Fruit fly (Drosophila melanogaster): ENCODE measurements around the gene Rpt2.

Gene Rpt2

dm6 chr3R:23962781-23963222, 31.4 kb upstream of the Rpt2 start, which contains the start of gene CG31140 (continued):
- TF ChIP-seq CG7786 (GFP tag; optimal IDR thresholded peaks at IDR 0.05) (no peak), CG34376 (GFP tag; optimal IDR thresholded peaks at IDR 0.05) (peak; percentile 58), CG10147 (GFP tag; optimal IDR thresholded peaks at IDR 0.05) (no peak), sob (GFP tag; IDR thresholded peaks at IDR 0.05) (peak; percentile 37; the same call in 1 of the 2 replicates), Scr (GFP tag; IDR thresholded peaks at IDR 0.05; ENCODE audit: partially characterized antibody) (0 out of 2 replicates have a peak, but pooled peaks have one; percentile 14), Adf1 (GFP tag; IDR thresholded peaks at IDR 0.05) (peak; percentile 91), cwo (GFP tag; optimal IDR thresholded peaks at IDR 0.05) (no peak), tin (GFP tag; optimal IDR thresholded peaks at IDR 0.05) (no peak), CG32532 (GFP tag; IDR thresholded peaks at IDR 0.05) (peak; percentile 57; the same call in 1 of the 2 replicates), CrebB (tag; optimal IDR thresholded peaks at IDR 0.05) (no peak), CG18476 (GFP tag; optimal IDR thresholded peaks at IDR 0.05) (no peak), Poxn (GFP tag; IDR thresholded peaks at IDR 0.05) (no peak), Doc3 (GFP tag; IDR thresholded peaks at IDR 0.05; ENCODE audit: partially characterized antibody) (peak; percentile 30; the same call in 1 of the 3 replicates), YL-1 (GFP tag; optimal IDR thresholded peaks at IDR 0.05) (peak; percentile 23), abd-A (tag; optimal IDR thresholded peaks at IDR 0.05) (peak; percentile 85), pho (GFP tag; optimal IDR thresholded peaks at IDR 0.05) (no peak), Stat92E (GFP tag; optimal IDR thresholded peaks at IDR 0.05) (no peak), Lhr (GFP tag; optimal IDR thresholded peaks at IDR 0.05) (peak; percentile 7), CG14965 (GFP tag; optimal IDR thresholded peaks at IDR 0.05; ENCODE audit: borderline replicate concordance) (no peak), CG10979 (tag; optimal IDR thresholded peaks at IDR 0.05) (peak; percentile 7), CG9817 (tag; optimal IDR thresholded peaks at IDR 0.05) (no peak), CG1832 (GFP tag; optimal IDR thresholded peaks at IDR 0.05) (peak; percentile 90), CG17359 (tag; optimal IDR thresholded peaks at IDR 0.05) (no peak), Dbx (GFP tag; IDR thresholded peaks at IDR 0.05) (0 out of 3 replicates have a peak, but pooled peaks have one; percentile 23), Kr (GFP tag; optimal IDR thresholded peaks at IDR 0.05) (no peak), HLH4C (GFP tag; IDR thresholded peaks at IDR 0.05; ENCODE audit: partially characterized antibody) (no peak), CG9727 (GFP tag; optimal IDR thresholded peaks at IDR 0.05) (no peak), CG10654 (GFP tag; optimal IDR thresholded peaks at IDR 0.05) (no peak), CG1647 (GFP tag; optimal IDR thresholded peaks at IDR 0.05) (no peak), CG11695 (GFP tag; IDR thresholded peaks at IDR 0.05) (0 out of 3 replicates have a peak, but pooled peaks have one; percentile 28), CG2678 (tag; optimal IDR thresholded peaks at IDR 0.05) (no peak), Antp (GFP tag; optimal IDR thresholded peaks at IDR 0.05) (no peak), mam (GFP tag; optimal IDR thresholded peaks at IDR 0.05) (no peak), unc-4 (GFP tag; IDR thresholded peaks at IDR 0.05; ENCODE audit: partially characterized antibody) (0 out of 2 replicates have a peak, but pooled peaks have one; percentile 26), MESR4 (GFP tag; optimal IDR thresholded peaks at IDR 0.05) (peak; percentile 12), pnt (GFP tag; optimal IDR thresholded peaks at IDR 0.05) (no peak), kah (GFP tag; optimal IDR thresholded peaks at IDR 0.05) (peak; percentile 27), Dll (GFP tag; IDR thresholded peaks at IDR 0.05; ENCODE audit: partially characterized antibody) (no peak), grau (tag; optimal IDR thresholded peaks at IDR 0.05) (no peak), sna (GFP tag; IDR thresholded peaks at IDR 0.05; ENCODE audit: partially characterized antibody) (0 out of 2 replicates have a peak, but pooled peaks have one; percentile 13), cg (GFP tag; optimal IDR thresholded peaks at IDR 0.05) (peak; percentile 58), CG16863 (GFP tag; optimal IDR thresholded peaks at IDR 0.05) (no peak), wor (GFP tag; IDR thresholded peaks at IDR 0.05) (no peak), Ets65A (GFP tag) (peak; percentile 74), mld (GFP tag; IDR thresholded peaks at IDR 0.05; ENCODE audit: partially characterized antibody) (no peak), Dek (tag; optimal IDR thresholded peaks at IDR 0.05) (no peak), chinmo (GFP tag; IDR thresholded peaks at IDR 0.05; ENCODE audit: partially characterized antibody) (peak; percentile 72; the same call in 1 of the 4 replicates), gfzf (GFP tag; optimal IDR thresholded peaks at IDR 0.05) (peak; percentile 55), CG8089 (GFP tag; optimal IDR thresholded peaks at IDR 0.05) (no peak)

Measured in whole organism, embryonic.